Fruit fly (Drosophila melanogaster) whole organism, prepupa: ENCODE measurements around the gene CG45544.
A peak's percentile ranks its signal among the peaks of the same experiment; 100 is the strongest.

Source experiments
- Blimp-1 ChIP-seq: fragments of 200-800 bp; sonication (Bioruptor generic); optimal IDR thresholded peaks from 3 replicates; lab custom pipeline; 2017; ENCODE audit warnings: missing biosample characterization, missing genetic modification characterization, mild to moderate bottlenecking, moderate library complexity, missing genetic modification reagents
- CG10631 ChIP-seq: fragments of 200-800 bp; sonication (Bioruptor generic); optimal IDR thresholded peaks from 2 replicates; lab custom pipeline; 2016; ENCODE audit warnings: missing biosample characterization, missing genetic modification characterization
- CG11902 ChIP-seq: fragments of 200-800 bp; sonication (Bioruptor generic); optimal IDR thresholded peaks from 3 replicates; lab custom pipeline; 2016; ENCODE audit warnings: missing biosample characterization, missing genetic modification characterization
- CG1621 ChIP-seq: fragments of 200-800 bp; sonication (Bioruptor generic); optimal IDR thresholded peaks from 3 replicates; lab custom pipeline; 2018; ENCODE audit warnings: missing biosample characterization, mild to moderate bottlenecking, missing genetic modification characterization
- CG16779 ChIP-seq: fragments of 200-800 bp; sonication (Bioruptor generic); optimal IDR thresholded peaks from 3 replicates; lab custom pipeline; 2017; ENCODE audit warnings: missing biosample characterization, mild to moderate bottlenecking, missing genetic modification characterization
- CG3032 ChIP-seq: fragments of 200-800 bp; optimal IDR thresholded peaks from 2 replicates; lab custom pipeline; 2019; ENCODE audit warnings: missing biosample characterization, mild to moderate bottlenecking, missing genetic modification characterization, moderate library complexity
- CG31627 ChIP-seq: fragments of 200-800 bp; sonication (Bioruptor generic); optimal IDR thresholded peaks from 3 replicates; lab custom pipeline; 2016; ENCODE audit warnings: missing biosample characterization, missing genetic modification characterization
- CG34406 ChIP-seq: fragments of 200-800 bp; sonication (Bioruptor generic); optimal IDR thresholded peaks from 3 replicates; lab custom pipeline; 2016; ENCODE audit warnings: missing biosample characterization, missing genetic modification characterization
- CG3919 ChIP-seq: fragments of 200-800 bp; sonication (Bioruptor generic); optimal IDR thresholded peaks from 3 replicates; lab custom pipeline; 2016; ENCODE audit warnings: missing biosample characterization, missing genetic modification characterization
- CG4318 ChIP-seq: fragments of 200-800 bp; sonication (Bioruptor generic); optimal IDR thresholded peaks from 3 replicates; lab custom pipeline; 2017; ENCODE audit warnings: missing biosample characterization, mild to moderate bottlenecking, missing genetic modification characterization
- CG6276 ChIP-seq: fragments of 200-800 bp; sonication (Bioruptor generic); optimal IDR thresholded peaks from 2 replicates; lab custom pipeline; 2017; ENCODE audit warnings: missing biosample characterization, mild to moderate bottlenecking, missing genetic modification characterization
- CG6808 ChIP-seq: fragments of 200-800 bp; sonication (Bioruptor generic); optimal IDR thresholded peaks from 3 replicates; lab custom pipeline; 2017; ENCODE audit warnings: missing biosample characterization, missing genetic modification characterization, mild to moderate bottlenecking, moderate library complexity, missing genetic modification reagents
- CG6854 ChIP-seq: fragments of 200-800 bp; sonication (Bioruptor generic); optimal IDR thresholded peaks from 2 replicates; lab custom pipeline; 2017; ENCODE audit warnings: missing biosample characterization, mild to moderate bottlenecking, missing genetic modification characterization
- CG7368 ChIP-seq: fragments of 200-800 bp; sonication (Bioruptor generic); optimal IDR thresholded peaks from 3 replicates; lab custom pipeline; 2016; ENCODE audit warnings: missing biosample characterization, missing genetic modification characterization
- CG8119 ChIP-seq: fragments of 200-800 bp; sonication (Bioruptor generic); IDR thresholded peaks from 3 replicates; pipeline ENCODE4 v1.3.6; 2022; ENCODE audit warnings: missing biosample characterization, missing genetic modification characterization
- CG9139 ChIP-seq: fragments of 200-800 bp; sonication (Bioruptor generic); optimal IDR thresholded peaks from 3 replicates; lab custom pipeline; 2017; ENCODE audit warnings: missing biosample characterization, mild to moderate bottlenecking, missing genetic modification characterization
- Eip78C ChIP-seq: fragments of 200-800 bp; sonication (Bioruptor generic); peaks from one replicate; lab custom pipeline; 2016; ENCODE audit warnings: missing biosample characterization, missing genetic modification characterization
- Eip93F ChIP-seq: fragments of 200-800 bp; sonication (Bioruptor generic); optimal IDR thresholded peaks from 2 replicates; lab custom pipeline; 2016; ENCODE audit warnings: missing biosample characterization, mild to moderate bottlenecking, missing genetic modification characterization
- Ets96B ChIP-seq: fragments of 200-800 bp; optimal IDR thresholded peaks from 2 replicates; lab custom pipeline; 2019; ENCODE audit warnings: missing biosample characterization, mild to moderate bottlenecking, missing genetic modification characterization, moderate library complexity
- Gug ChIP-seq: fragments of 200-800 bp; sonication (Bioruptor generic); IDR thresholded peaks from 2 replicates; pipeline ENCODE4 v1.3.6; 2022; ENCODE audit warnings: missing biosample characterization, missing genetic modification characterization
- Hr39 ChIP-seq: fragments of 200-800 bp; sonication (Bioruptor generic); optimal IDR thresholded peaks from 2 replicates; lab custom pipeline; 2016; ENCODE audit warnings: missing biosample characterization, missing genetic modification characterization
- Hr4 ChIP-seq: fragments of 200-800 bp; sonication (Bioruptor generic); optimal IDR thresholded peaks from 3 replicates; lab custom pipeline; 2016; ENCODE audit warnings: missing biosample characterization, missing genetic modification characterization
- OdsH ChIP-seq: fragments of 200-800 bp; sonication (Bioruptor generic); optimal IDR thresholded peaks from 3 replicates; lab custom pipeline; 2016; ENCODE audit warnings: missing biosample characterization, missing genetic modification characterization
- Smox ChIP-seq: fragments of 200-800 bp; sonication (Bioruptor generic); optimal IDR thresholded peaks from 3 replicates; lab custom pipeline; 2016; ENCODE audit warnings: missing biosample characterization, missing genetic modification characterization
- Sox102F ChIP-seq: fragments of 200-800 bp; sonication (Bioruptor generic); optimal IDR thresholded peaks from 2 replicates; lab custom pipeline; 2016; ENCODE audit warnings: missing biosample characterization, mild to moderate bottlenecking, missing genetic modification characterization
- Sox14 ChIP-seq: fragments of 200-800 bp; sonication (Bioruptor generic); optimal IDR thresholded peaks from 3 replicates; lab custom pipeline; 2016; ENCODE audit warnings: missing biosample characterization, missing genetic modification characterization
- acj6 ChIP-seq: fragments of 200-800 bp; sonication (Bioruptor generic); optimal IDR thresholded peaks from 3 replicates; lab custom pipeline; 2016; ENCODE audit warnings: missing biosample characterization, missing genetic modification characterization
- cyc ChIP-seq: fragments of 200-800 bp; sonication (Bioruptor generic); optimal IDR thresholded peaks from 3 replicates; lab custom pipeline; 2016; ENCODE audit warnings: missing biosample characterization, missing genetic modification characterization
- dac ChIP-seq: fragments of 200-800 bp; sonication (Bioruptor generic); optimal IDR thresholded peaks from 2 replicates; lab custom pipeline; 2017; ENCODE audit warnings: missing biosample characterization, mild to moderate bottlenecking, missing genetic modification characterization
- eg ChIP-seq: fragments of 200-800 bp; sonication (Bioruptor generic); IDR thresholded peaks from 3 replicates; pipeline ENCODE4 v1.3.6; 2022; ENCODE audit warnings: missing biosample characterization, missing genetic modification characterization
- esn ChIP-seq: fragments of 200-800 bp; sonication (Bioruptor generic); optimal IDR thresholded peaks from 2 replicates; lab custom pipeline; 2016; ENCODE audit warnings: missing biosample characterization, mild to moderate bottlenecking, missing genetic modification characterization, moderate library complexity
- fd59A ChIP-seq: fragments of 200-800 bp; sonication (Bioruptor generic); optimal IDR thresholded peaks from 2 replicates; lab custom pipeline; 2017; ENCODE audit warnings: missing biosample characterization, mild to moderate bottlenecking, missing genetic modification characterization, missing genetic modification reagents
- fd85E ChIP-seq: fragments of 200-800 bp; sonication (Bioruptor generic); optimal IDR thresholded peaks from 3 replicates; lab custom pipeline; 2016; ENCODE audit warnings: missing biosample characterization, missing genetic modification characterization
- fkh ChIP-seq: fragments of 200-800 bp; sonication (Bioruptor generic); optimal IDR thresholded peaks from 3 replicates; lab custom pipeline; 2017; ENCODE audit warnings: missing biosample characterization, mild to moderate bottlenecking, missing genetic modification characterization, moderate library complexity
- net ChIP-seq: fragments of 200-800 bp; sonication (Bioruptor generic); optimal IDR thresholded peaks from 3 replicates; lab custom pipeline; 2016; ENCODE audit warnings: missing biosample characterization, missing genetic modification characterization
- pdm3 ChIP-seq: fragments of 200-800 bp; sonication (Bioruptor generic); optimal IDR thresholded peaks from 3 replicates; lab custom pipeline; 2016; ENCODE audit warnings: missing biosample characterization, missing genetic modification characterization
- svp ChIP-seq: fragments of 200-800 bp; sonication (Bioruptor generic); peaks from one replicate; lab custom pipeline; 2016; ENCODE audit warnings: missing biosample characterization, missing genetic modification characterization
- vri ChIP-seq: fragments of 200-800 bp; sonication (Bioruptor generic); optimal IDR thresholded peaks from 3 replicates; lab custom pipeline; 2016; ENCODE audit warnings: missing biosample characterization, mild to moderate bottlenecking, missing genetic modification characterization

CG45544 gene

dm6 chr3R:29290588-29291530 lies 34.6 kb downstream of the CG45544 start (continued):
- TF ChIP-seq esn (GFP tag; lab: Kevin White, UChicago) = peak; percentile 64
- peak; percentile 61 for TF ChIP-seq CG10631 (GFP tag; lab: Kevin White, UChicago)
- peak; percentile 18 for TF ChIP-seq pdm3 (GFP tag; lab: Kevin White, UChicago)
- TF ChIP-seq acj6 (GFP tag; lab: Kevin White, UChicago) = peak; percentile 27
- TF ChIP-seq Gug (GFP tag; lab: Robert Waterston, UW) = peak; percentile 58; the same call in 1 of the 2 replicates
- peak; percentile 15 for TF ChIP-seq net (GFP tag; lab: Kevin White, UChicago)
- no peak for TF ChIP-seq dac (GFP tag; lab: Kevin White, UChicago)
- TF ChIP-seq CG6276 (GFP tag; lab: Kevin White, UChicago) = peak; percentile 23
- no peak for TF ChIP-seq Sox102F (GFP tag; lab: Kevin White, UChicago)
- TF ChIP-seq CG8119 = 0 out of 3 replicates have a peak, but pooled peaks have one; percentile 28
- TF ChIP-seq CG34406 = peak; percentile 15
- TF ChIP-seq Sox14 = peak; percentile 25
- TF ChIP-seq Hr39 = no peak
- no peak for TF ChIP-seq CG16779 (tag; lab: Kevin White, UChicago)
- TF ChIP-seq CG3919 (GFP tag; lab: Kevin White, UChicago) = peak; percentile 53
- TF ChIP-seq Eip78C (GFP tag; lab: Kevin White, UChicago) = peak; percentile 36
- TF ChIP-seq CG1621 (tag; lab: Kevin White, UChicago) = peak; percentile 34
- peak; percentile 19 for TF ChIP-seq fd85E
- no peak for TF ChIP-seq CG6854 (GFP tag; lab: Kevin White, UChicago)
- no peak for TF ChIP-seq fd59A (GFP tag; lab: Kevin White, UChicago)
- TF ChIP-seq CG4318 (GFP tag; lab: Kevin White, UChicago) = no peak
- TF ChIP-seq Ets96B = peak; percentile 74
- peak; percentile 0 for TF ChIP-seq CG7368 (GFP tag; lab: Kevin White, UChicago)
- TF ChIP-seq fkh (GFP tag; lab: Kevin White, UChicago) = no peak

- TF ChIP-seq svp (GFP tag; lab: Kevin White, UChicago) (peak; percentile 50), Blimp-1 (GFP tag; lab: Kevin White, UChicago) (no peak)
These were observed 35.6 kb downstream of the CG45544 start for dm6 chr3R:29291932-29292331.

dm6 chr3R:29293457-29293856 lies 37.2 kb downstream of the CG45544 start:
- no peak for TF ChIP-seq esn (GFP tag; lab: Kevin White, UChicago)
- TF ChIP-seq OdsH (GFP tag; lab: Kevin White, UChicago) = no peak
- no peak for TF ChIP-seq CG7368 (GFP tag; lab: Kevin White, UChicago)
- no peak for TF ChIP-seq Sox102F (GFP tag; lab: Kevin White, UChicago)
- TF ChIP-seq CG9139 (GFP tag; lab: Kevin White, UChicago) = no peak
- TF ChIP-seq dac (GFP tag; lab: Kevin White, UChicago) = no peak
- TF ChIP-seq net (GFP tag; lab: Kevin White, UChicago) = no peak
- no peak for TF ChIP-seq CG8119
- TF ChIP-seq vri (GFP tag; lab: Kevin White, UChicago) = no peak
- no peak for TF ChIP-seq Ets96B
- TF ChIP-seq, all 60 proteins: peak for 0

dm6 chr3R:29297080-29297479 lies 40.8 kb downstream of the CG45544 start, which contains the start of gene CG14506:
TSS of gene CG14506 (minus strand) at chr3R:29297180.
- TF ChIP-seq net (GFP tag; lab: Kevin White, UChicago) = no peak
- TF ChIP-seq CG10631 (GFP tag; lab: Kevin White, UChicago) = no peak
- TF ChIP-seq eg (GFP tag; lab: Robert Waterston, UW) = no peak
- no peak for TF ChIP-seq fd85E
- TF ChIP-seq pdm3 (GFP tag; lab: Kevin White, UChicago) = no peak
- TF ChIP-seq CG7368 (GFP tag; lab: Kevin White, UChicago) = no peak
- TF ChIP-seq CG8119 = no peak
- no peak for TF ChIP-seq Sox14
- no peak for TF ChIP-seq CG6808 (GFP tag; lab: Kevin White, UChicago)
- no peak for TF ChIP-seq Hr4 (GFP tag; lab: Kevin White, UChicago)
- TF ChIP-seq Eip93F = no peak
- no peak for TF ChIP-seq Smox (GFP tag; lab: Kevin White, UChicago)
- no peak for TF ChIP-seq cyc (GFP tag; lab: Kevin White, UChicago)
- no peak for TF ChIP-seq CG6276 (GFP tag; lab: Kevin White, UChicago)
- no peak for TF ChIP-seq CG3032
- no peak for TF ChIP-seq CG31627
- no peak for TF ChIP-seq svp (GFP tag; lab: Kevin White, UChicago)
- no peak for TF ChIP-seq CG11902
